Fruit fly (Drosophila melanogaster) whole organism, embryonic: ENCODE data around the gene CG5938.

Source experiments
- CG3065 ChIP-seq: fragments of 200-800 bp; sonication (Bioruptor generic); optimal IDR thresholded peaks from 2 replicates; lab custom pipeline; 2016; ENCODE audit warnings: missing biosample characterization, missing genetic modification characterization
- CG7556 ChIP-seq: fragments of 200-800 bp; sonication (Bioruptor generic); optimal IDR thresholded peaks from 2 replicates; lab custom pipeline; 2017; ENCODE audit warnings: missing biosample characterization, mild to moderate bottlenecking, missing genetic modification characterization
- Lhr ChIP-seq: fragments of 200-800 bp; sonication (Bioruptor generic); optimal IDR thresholded peaks from 3 replicates; lab custom pipeline; 2017; ENCODE audit warnings: mild to moderate bottlenecking, missing biosample characterization, missing genetic modification reagents, missing genetic modification characterization
- lilli ChIP-seq: fragments of 200-800 bp; sonication (Bioruptor generic); optimal IDR thresholded peaks from 3 replicates; lab custom pipeline; 2016; ENCODE audit warnings: missing biosample characterization, missing genetic modification characterization
- stc ChIP-seq: fragments of 200-800 bp; sonication (Bioruptor generic); IDR thresholded peaks from 2 replicates; pipeline ENCODE4 v1.3.6; 2022; ENCODE audit warnings: missing biosample characterization, missing genetic modification characterization
- zen ChIP-seq: fragments of 200-800 bp; sonication (Bioruptor generic); optimal IDR thresholded peaks from 3 replicates; lab custom pipeline; 2018; ENCODE audit warnings: missing biosample characterization, mild to moderate bottlenecking, missing genetic modification characterization, moderate library complexity

- no peak for TF ChIP-seq CG3065 (GFP tag; lab: Kevin White, UChicago)
- TF ChIP-seq stc (GFP tag; lab: Robert Waterston, UW): no peak
- TF ChIP-seq Lhr (GFP tag; lab: Kevin White, UChicago): no peak
- no peak for TF ChIP-seq zen (tag; lab: Kevin White, UChicago)
- no peak for TF ChIP-seq CG7556 (GFP tag; lab: Kevin White, UChicago)
- no peak for TF ChIP-seq lilli (GFP tag; lab: Kevin White, UChicago)
These were observed 20.6 kb upstream of the CG5938 start for dm6 chr3R:27253921-27254376.
